Fruit fly (Drosophila melanogaster) whole organism, embryonic: ENCODE data around the gene BORCS5.

Experiments
- Awh ChIP-seq: fragments of 200-800 bp; sonication (Bioruptor generic); IDR thresholded peaks from 2 replicates; pipeline ENCODE4, ENCODE4 v1.3.6; 2022; ENCODE audit warnings: missing biosample characterization, missing genetic modification characterization
- CG10654 ChIP-seq: fragments of 200-800 bp; sonication (Bioruptor generic); optimal IDR thresholded peaks from 2 replicates; lab custom pipeline; 2016; ENCODE audit warnings: missing biosample characterization, missing genetic modification characterization
- CG11093 ChIP-seq: fragments of 200-800 bp; sonication (Bioruptor generic); IDR thresholded peaks from 3 replicates; pipeline ENCODE4 v1.3.6; 2022; ENCODE audit warnings: missing biosample characterization, missing genetic modification characterization
- CG11504 ChIP-seq: fragments of 200-800 bp; sonication (Bioruptor generic); optimal IDR thresholded peaks from 3 replicates; lab custom pipeline; 2019; ENCODE audit warnings: missing biosample characterization, mild to moderate bottlenecking, missing genetic modification characterization, moderate library complexity
- CG11696 ChIP-seq: fragments of 200-800 bp; sonication (Bioruptor generic); IDR thresholded peaks from 2 replicates; pipeline ENCODE4 v1.3.6; 2022; ENCODE audit warnings: missing biosample characterization, missing genetic modification characterization
- CG12104 ChIP-seq: fragments of 200-800 bp; sonication (Bioruptor generic); optimal IDR thresholded peaks from 3 replicates; lab custom pipeline; 2016; ENCODE audit warnings: missing biosample characterization, missing genetic modification characterization
- CG12236 ChIP-seq: fragments of 200-800 bp; sonication (Bioruptor generic); optimal IDR thresholded peaks from 2 replicates; lab custom pipeline; 2016; ENCODE audit warnings: missing biosample characterization, missing genetic modification characterization
- CG13624 ChIP-seq: fragments of 200-800 bp; sonication (Bioruptor generic); optimal IDR thresholded peaks from 2 replicates; lab custom pipeline; 2016; ENCODE audit warnings: missing biosample characterization, missing genetic modification characterization
- CG15514 ChIP-seq: fragments of 200-800 bp; sonication (Bioruptor generic); optimal IDR thresholded peaks from 3 replicates; lab custom pipeline; 2017; ENCODE audit warnings: missing biosample characterization, missing genetic modification characterization, mild to moderate bottlenecking, moderate library complexity, missing genetic modification reagents
- CG15601 ChIP-seq: fragments of 200-800 bp; sonication (Bioruptor generic); optimal IDR thresholded peaks from 3 replicates; lab custom pipeline; 2019; ENCODE audit warnings: missing biosample characterization, mild to moderate bottlenecking, missing genetic modification characterization, moderate library complexity
- CG1603 ChIP-seq: fragments of 200-800 bp; sonication (Bioruptor generic); optimal IDR thresholded peaks from 2 replicates; lab custom pipeline; 2019; ENCODE audit warnings: missing biosample characterization, mild to moderate bottlenecking, missing genetic modification characterization, moderate library complexity
- CG17328 ChIP-seq: fragments of 200-800 bp; sonication (Bioruptor generic); IDR thresholded peaks from 2 replicates; pipeline ENCODE4 v1.3.6; 2022; ENCODE audit warnings: missing biosample characterization, missing genetic modification characterization
- CG17612 ChIP-seq: fragments of 200-800 bp; sonication (Bioruptor generic); IDR thresholded peaks from 2 replicates; pipeline ENCODE4 v1.3.6; 2022; ENCODE audit warnings: missing biosample characterization, missing genetic modification characterization
- CG18262 ChIP-seq: fragments of 200-800 bp; optimal IDR thresholded peaks from 3 replicates; lab custom pipeline; 2019; ENCODE audit warnings: missing biosample characterization, mild to moderate bottlenecking, missing genetic modification characterization, moderate library complexity
- CG3163 ChIP-seq: fragments of 200-800 bp; sonication (Bioruptor generic); optimal IDR thresholded peaks from 3 replicates; lab custom pipeline; 2016; ENCODE audit warnings: missing biosample characterization, missing genetic modification characterization
- CG33557 ChIP-seq: fragments of 200-800 bp; sonication (Bioruptor generic); optimal IDR thresholded peaks from 2 replicates; lab custom pipeline; 2019; ENCODE audit warnings: missing biosample characterization, mild to moderate bottlenecking, missing genetic modification characterization, moderate library complexity
- CG3407 ChIP-seq: fragments of 200-800 bp; sonication (Bioruptor generic); optimal IDR thresholded peaks from 2 replicates; lab custom pipeline; 2018; ENCODE audit warnings: missing biosample characterization, mild to moderate bottlenecking, missing genetic modification characterization
- CG3726 ChIP-seq: fragments of 200-800 bp; sonication (Bioruptor generic); IDR thresholded peaks from 3 replicates; pipeline ENCODE4, ENCODE4 v1.3.6; 2022; ENCODE audit warnings: missing biosample characterization, missing genetic modification characterization
- CG42726 ChIP-seq: fragments of 200-800 bp; sonication (Bioruptor generic); IDR thresholded peaks from 2 replicates; pipeline ENCODE4 v1.3.6; 2022; ENCODE audit warnings: missing biosample characterization, missing genetic modification characterization; ENCODE audit not compliant: partially characterized antibody
- CG4282 ChIP-seq: fragments of 200-800 bp; sonication (Bioruptor generic); optimal IDR thresholded peaks from 2 replicates; lab custom pipeline; 2016; ENCODE audit warnings: missing biosample characterization, missing genetic modification characterization
- CG6254 ChIP-seq: fragments of 200-800 bp; sonication (Bioruptor generic); optimal IDR thresholded peaks from 3 replicates; lab custom pipeline; 2017; ENCODE audit warnings: mild to moderate bottlenecking, missing biosample characterization, missing genetic modification reagents, missing genetic modification characterization
- CG6689 ChIP-seq: fragments of 200-800 bp; sonication (Bioruptor generic); IDR thresholded peaks from 2 replicates; pipeline ENCODE4 v1.3.6; 2022; ENCODE audit warnings: missing biosample characterization, missing genetic modification characterization
- CG9215 ChIP-seq: fragments of 200-800 bp; sonication (Bioruptor generic); IDR thresholded peaks from 2 replicates; pipeline ENCODE4 v1.3.6; 2022; ENCODE audit warnings: missing biosample characterization, missing genetic modification characterization
- CG9609 ChIP-seq: fragments of 200-800 bp; sonication (Bioruptor generic); optimal IDR thresholded peaks from 3 replicates; lab custom pipeline; 2016; ENCODE audit warnings: missing biosample characterization, missing genetic modification characterization
- D19B ChIP-seq: fragments of 200-800 bp; sonication (Bioruptor generic); optimal IDR thresholded peaks from 2 replicates; lab custom pipeline; 2017; ENCODE audit warnings: missing biosample characterization, mild to moderate bottlenecking, missing genetic modification characterization
- Dek ChIP-seq: fragments of 200-800 bp; sonication (Bioruptor generic); optimal IDR thresholded peaks from 3 replicates; lab custom pipeline; 2019; ENCODE audit warnings: missing biosample characterization, mild to moderate bottlenecking, missing genetic modification characterization, moderate library complexity
- Doc2 ChIP-seq: fragments of 200-800 bp; sonication (Bioruptor generic); IDR thresholded peaks from 2 replicates; pipeline ENCODE4 v1.3.6; 2022; ENCODE audit warnings: missing biosample characterization, missing genetic modification characterization
- E2f2 ChIP-seq: fragments of 200-800 bp; sonication (Bioruptor generic); IDR thresholded peaks from 2 replicates; pipeline ENCODE4 v1.3.6; 2022; ENCODE audit warnings: missing biosample characterization, missing genetic modification characterization
- Eip74EF ChIP-seq, 2 experiments: fragments of 200-800 bp in 1 of 2; fragments of >200 bp in 1 of 2; sonication (Bioruptor generic) in 1 of 2; optimal IDR thresholded peaks; 2 replicates each; lab custom pipeline; 2017 to 2019; ENCODE audit warnings: missing biosample characterization in 2 of 2, missing genetic modification characterization in 2 of 2, mild to moderate bottlenecking in 1 of 2, moderate library complexity in 1 of 2
- HLHmδ ChIP-seq: fragments of 200-800 bp; sonication (Bioruptor generic); optimal IDR thresholded peaks from 2 replicates; lab custom pipeline; 2018; ENCODE audit warnings: missing biosample characterization, mild to moderate bottlenecking, missing genetic modification characterization, moderate library complexity
- Hr3 ChIP-seq: fragments of 200-800 bp; sonication (Bioruptor generic); optimal IDR thresholded peaks from 3 replicates; lab custom pipeline; 2016; ENCODE audit warnings: missing biosample characterization, missing genetic modification characterization
- Lhr ChIP-seq: fragments of 200-800 bp; sonication (Bioruptor generic); optimal IDR thresholded peaks from 3 replicates; lab custom pipeline; 2017; ENCODE audit warnings: mild to moderate bottlenecking, missing biosample characterization, missing genetic modification reagents, missing genetic modification characterization
- MTF-1 ChIP-seq: fragments of 200-800 bp; sonication (Bioruptor generic); optimal IDR thresholded peaks from 2 replicates; lab custom pipeline; 2018; ENCODE audit warnings: missing biosample characterization, mild to moderate bottlenecking, missing genetic modification characterization, borderline replicate concordance
- PHDP ChIP-seq: fragments of 200-800 bp; sonication (Bioruptor generic); optimal IDR thresholded peaks from 3 replicates; lab custom pipeline; 2018; ENCODE audit warnings: missing biosample characterization, mild to moderate bottlenecking, missing genetic modification characterization, moderate library complexity
- Sox102F ChIP-seq: fragments of 200-800 bp; sonication (Bioruptor generic); optimal IDR thresholded peaks from 2 replicates; lab custom pipeline; 2018; ENCODE audit warnings: missing biosample characterization, mild to moderate bottlenecking, missing genetic modification characterization, moderate library complexity
- al ChIP-seq: fragments of 200-800 bp; sonication (Bioruptor generic); IDR thresholded peaks from 2 replicates; pipeline ENCODE4 v1.3.6; 2022; ENCODE audit warnings: missing biosample characterization, missing genetic modification characterization
- ato ChIP-seq: fragments of 200-800 bp; sonication (Bioruptor generic); IDR thresholded peaks from 2 replicates; pipeline ENCODE4 v1.3.6; 2022; ENCODE audit warnings: missing biosample characterization, missing genetic modification characterization; ENCODE audit not compliant: partially characterized antibody
- bsh ChIP-seq, 2 experiments: fragments of 200-800 bp; sonication (Bioruptor generic); optimal IDR thresholded peaks; 2 replicates each; lab custom pipeline; 2017 to 2018; ENCODE audit warnings: mild to moderate bottlenecking in 2 of 2, missing biosample characterization in 2 of 2, missing genetic modification characterization in 2 of 2, moderate library complexity in 1 of 2
- chinmo ChIP-seq: fragments of 200-800 bp; sonication (Bioruptor generic); IDR thresholded peaks from 4 replicates; pipeline ENCODE4 v1.3.6; 2022; ENCODE audit warnings: missing biosample characterization, missing genetic modification characterization; ENCODE audit not compliant: partially characterized antibody
- ci ChIP-seq: fragments of 200-800 bp; sonication (Bioruptor generic); IDR thresholded peaks from 3 replicates; pipeline ENCODE4 v1.3.6; 2022; ENCODE audit warnings: missing biosample characterization, missing genetic modification characterization
- dati ChIP-seq: fragments of 200-800 bp; sonication (Bioruptor generic); IDR thresholded peaks from 2 replicates; pipeline ENCODE4 v1.3.6; 2022; ENCODE audit warnings: missing biosample characterization, missing genetic modification characterization
- fd64A ChIP-seq: fragments of 200-800 bp; sonication (Bioruptor generic); optimal IDR thresholded peaks from 3 replicates; lab custom pipeline; 2018; ENCODE audit warnings: missing biosample characterization, mild to moderate bottlenecking, missing genetic modification characterization
- gem ChIP-seq: fragments of 200-800 bp; sonication (Bioruptor generic); optimal IDR thresholded peaks from 2 replicates; lab custom pipeline; 2019; ENCODE audit warnings: missing biosample characterization, mild to moderate bottlenecking, missing genetic modification characterization, moderate library complexity
- gsb-n ChIP-seq: fragments of 200-800 bp; sonication (Bioruptor generic); optimal IDR thresholded peaks from 3 replicates; lab custom pipeline; 2018; ENCODE audit warnings: missing biosample characterization, mild to moderate bottlenecking, missing genetic modification characterization
- gt ChIP-seq: fragments of 200-800 bp; sonication (Bioruptor generic); IDR thresholded peaks from 2 replicates; pipeline ENCODE4 v1.3.6; 2022; ENCODE audit warnings: missing biosample characterization, missing genetic modification characterization
- ham ChIP-seq: fragments of 200-800 bp; sonication (Bioruptor generic); IDR thresholded peaks from 2 replicates; pipeline ENCODE4 v1.3.6; 2022; ENCODE audit warnings: missing biosample characterization, missing genetic modification characterization
- mld ChIP-seq: fragments of 200-800 bp; sonication (Bioruptor generic); IDR thresholded peaks from 3 replicates; pipeline ENCODE4 v1.3.6; 2022; ENCODE audit warnings: missing biosample characterization, missing genetic modification characterization; ENCODE audit not compliant: partially characterized antibody
- pan ChIP-seq, 4 experiments: fragments of >200 bp in 3 of 4; fragments of 200-800 bp in 1 of 4; sonication (Bioruptor generic) in 1 of 4; optimal IDR thresholded peaks in 3 of 4; IDR thresholded peaks in 1 of 4; 2 replicates each; pipeline versions ENCODE4 v1.3.6 to Lab custom; 2017 to 2022; ENCODE audit warnings: missing biosample characterization in 2 of 4, missing genetic modification characterization in 2 of 4, mixed read lengths in 1 of 4
- pho ChIP-seq: fragments of 200-800 bp; sonication (Bioruptor generic); optimal IDR thresholded peaks from 2 replicates; lab custom pipeline; 2016; ENCODE audit warnings: missing biosample characterization, missing genetic modification characterization
- sim ChIP-seq: fragments of 200-800 bp; sonication (Bioruptor generic); IDR thresholded peaks from 2 replicates; pipeline ENCODE4 v1.3.6; 2022; ENCODE audit warnings: missing biosample characterization, missing genetic modification characterization

The BORCS5 gene

DNA sequence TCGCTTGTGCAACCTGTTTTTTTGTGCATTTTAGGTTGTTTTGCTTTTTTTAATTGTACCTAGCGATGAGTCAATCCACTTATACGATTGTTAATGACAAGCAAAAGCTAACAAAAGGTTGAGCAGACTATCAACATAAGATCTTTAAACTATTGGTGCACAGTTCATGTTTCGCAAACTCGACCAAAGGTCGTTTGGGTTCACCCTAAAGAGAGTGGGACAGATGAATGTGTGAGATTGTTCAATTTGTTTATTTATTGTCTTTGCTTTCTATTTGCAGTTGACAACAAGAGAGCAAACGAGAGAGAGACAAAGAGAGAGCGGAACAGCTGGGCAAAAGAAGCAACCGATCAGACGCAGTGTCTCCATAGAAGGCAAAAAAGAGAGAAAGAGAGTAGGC is 49.6 kb downstream of the BORCS5 start:
- TF ChIP-seq Lhr (GFP tag; lab: Kevin White, UChicago) (no peak), MTF-1 (GFP tag; lab: Kevin White, UChicago) (peak; percentile 60), pho (no peak), PHDP (tag; lab: Kevin White, UChicago) (no peak), CG17612 (GFP tag; lab: Robert Waterston, UW) (no peak), CG9215 (GFP tag; lab: Robert Waterston, UW) (no peak), CG11093 (GFP tag; lab: Robert Waterston, UW) (no peak), CG18262 (peak; percentile 32), CG9609 (GFP tag; lab: Kevin White, UChicago) (no peak), E2f2 (GFP tag; lab: Robert Waterston, UW) (no peak), Sox102F (GFP tag; lab: Kevin White, UChicago) (no peak), CG12236 (no peak), ci (GFP tag; lab: Robert Waterston, UW) (peak; percentile 69; the same call in 2 of the 3 replicates), Hr3 (GFP tag; lab: Kevin White, UChicago) (no peak), Doc2 (GFP tag; lab: Robert Waterston, UW) (no peak), CG15514 (GFP tag; lab: Kevin White, UChicago) (no peak), D19B (GFP tag; lab: Kevin White, UChicago) (no peak), CG6254 (GFP tag; lab: Kevin White, UChicago) (peak; percentile 51), Awh (GFP tag; lab: Robert Waterston, UW) (0 out of 2 replicates have a peak, but pooled peaks have one; percentile 50), CG3726 (GFP tag; lab: Robert Waterston, UW) (no peak), CG3163 (GFP tag; lab: Kevin White, UChicago) (peak; percentile 34), sim (GFP tag; lab: Robert Waterston, UW) (no peak), CG42726 (GFP tag; lab: Robert Waterston, UW) (no peak), ham (GFP tag; lab: Robert Waterston, UW) (no peak), HLHmδ (GFP tag; lab: Kevin White, UChicago) (peak; percentile 68), CG12104 (GFP tag; lab: Kevin White, UChicago) (no peak), CG1603 (no peak), CG11504 (tag; lab: Kevin White, UChicago) (no peak), Dek (tag; lab: Kevin White, UChicago) (no peak), CG17328 (GFP tag; lab: Robert Waterston, UW) (no peak), gsb-n (no peak), bsh (GFP tag; optimal IDR thresholded peaks at IDR 0.05; lab: Kevin White, UChicago) (peak; percentile 34 to 51), CG11696 (GFP tag; lab: Robert Waterston, UW) (no peak), CG15601 (tag; lab: Kevin White, UChicago) (peak; percentile 61), chinmo (GFP tag; lab: Robert Waterston, UW) (0 out of 4 replicates have a peak, but pooled peaks have one; percentile 59), dati (GFP tag; lab: Robert Waterston, UW) (no peak), CG4282 (GFP tag; lab: Kevin White, UChicago) (no peak), ato (GFP tag; lab: Robert Waterston, UW) (no peak), Eip74EF (GFP tag; optimal IDR thresholded peaks at IDR 0.05; lab: Kevin White, UChicago) (no peak), gt (no peak), CG6689 (0 out of 2 replicates have a peak, but pooled peaks have one; percentile 21), CG13624 (GFP tag; lab: Kevin White, UChicago) (no peak), pan (optimal IDR thresholded peaks at IDR 0.05; lab: Kevin White, UChicago) (no peak), pan (GFP tag; optimal IDR thresholded peaks at IDR 0.05 in 1 of 2, IDR thresholded peaks at IDR 0.05 in 1 of 2) (peak in 1 of 2 experiments; percentile 32), mld (GFP tag; lab: Robert Waterston, UW) (no peak), al (no peak), CG3407 (GFP tag; lab: Kevin White, UChicago) (peak; percentile 55), CG10654 (peak; percentile 8), fd64A (GFP tag; lab: Kevin White, UChicago) (peak; percentile 77), gem (tag; lab: Kevin White, UChicago) (no peak), CG33557 (GFP tag; lab: Kevin White, UChicago) (peak; percentile 33)
